4 fruit fly cellular contexts compared by ENCODE assay signal in genomic region chrX:18404632-18405238, dm6.
TF ChIP-seq lines count a peak whose summit lies in the region.

No protein-coding gene starts in this region.

TF ChIP-seq in whole organism, adult, 20 proteins besides CTCF, POLR2A, EP300 and RAD21 (continued from another document):
- TF ChIP-seq kay (GFP tag; lab: Kevin White, UChicago; ENCODE audit: borderline replicate concordance) (peak; percentile 91), CG7045 (GFP tag; optimal IDR thresholded peaks at IDR 0.05; lab: Kevin White, UChicago) (no peak)

TF ChIP-seq in whole organism, embryonic, 481 proteins besides CTCF, POLR2A, EP300 and RAD21 (continued from another document and continues in another):
- TF ChIP-seq CG9437 (GFP tag; optimal IDR thresholded peaks at IDR 0.05; lab: Kevin White, UChicago) = peak; percentile 14
- no peak for TF ChIP-seq CG13296 (GFP tag; optimal IDR thresholded peaks at IDR 0.05; lab: Kevin White, UChicago)
- TF ChIP-seq p53 (GFP tag; optimal IDR thresholded peaks at IDR 0.05; lab: Kevin White, UChicago) = no peak
- TF ChIP-seq CG18262 (tag; optimal IDR thresholded peaks at IDR 0.05; lab: Kevin White, UChicago) = peak; percentile 33
- TF ChIP-seq mam (GFP tag; optimal IDR thresholded peaks at IDR 0.05; lab: Kevin White, UChicago) = peak; percentile 36
- TF ChIP-seq Oli (tag; optimal IDR thresholded peaks at IDR 0.05; lab: Kevin White, UChicago) = peak; percentile 51
- TF ChIP-seq CG2712 (tag; optimal IDR thresholded peaks at IDR 0.05; lab: Kevin White, UChicago) = peak; percentile 17
- peak; percentile 76; the same call in 2 of the 3 replicates for TF ChIP-seq zen2 (GFP tag; IDR thresholded peaks at IDR 0.05; lab: Robert Waterston, UW; ENCODE audit: partially characterized antibody)
- TF ChIP-seq Lhr (GFP tag; optimal IDR thresholded peaks at IDR 0.05; lab: Kevin White, UChicago) = peak; percentile 2
- peak; percentile 42 for TF ChIP-seq dm (GFP tag; optimal IDR thresholded peaks at IDR 0.05; lab: Kevin White, UChicago)
- peak; percentile 8 for TF ChIP-seq HmgZ (tag; optimal IDR thresholded peaks at IDR 0.05; lab: Kevin White, UChicago)
- TF ChIP-seq Hr3 (GFP tag; optimal IDR thresholded peaks at IDR 0.05; lab: Kevin White, UChicago) = peak; percentile 29
- peak; percentile 54 for TF ChIP-seq CG7839 (tag; optimal IDR thresholded peaks at IDR 0.05; lab: Kevin White, UChicago)
- TF ChIP-seq CG8290 (GFP tag; optimal IDR thresholded peaks at IDR 0.05; lab: Kevin White, UChicago) = no peak
- TF ChIP-seq CG8290 (tag; optimal IDR thresholded peaks at IDR 0.05; lab: Kevin White, UChicago) = peak in 1 of 2 experiments; percentile 34
- 0 out of 2 replicates have a peak, but pooled peaks have one; percentile 29 for TF ChIP-seq CG4360 (GFP tag; IDR thresholded peaks at IDR 0.05; lab: Robert Waterston, UW)
- no peak for TF ChIP-seq CG12391 (tag; optimal IDR thresholded peaks at IDR 0.05; lab: Kevin White, UChicago)
- TF ChIP-seq Adf1 (GFP tag; IDR thresholded peaks at IDR 0.05; lab: Robert Waterston, UW) = peak; percentile 82; the same call in 1 of the 2 replicates
- TF ChIP-seq Ptx1 (GFP tag; IDR thresholded peaks at IDR 0.05; lab: Robert Waterston, UW) = peak; percentile 6; the same call in 1 of the 2 replicates
- peak in 1 of 2 experiments; percentile 87 for TF ChIP-seq eve (GFP tag; optimal IDR thresholded peaks at IDR 0.05; lab: Kevin White, UChicago)
- peak; percentile 2 for TF ChIP-seq CG1603 (tag; optimal IDR thresholded peaks at IDR 0.05; lab: Kevin White, UChicago)
- TF ChIP-seq CG6654 (GFP tag; optimal IDR thresholded peaks at IDR 0.05; lab: Kevin White, UChicago) = peak; percentile 30
- TF ChIP-seq gem (tag; optimal IDR thresholded peaks at IDR 0.05; lab: Kevin White, UChicago) = peak; percentile 59
- TF ChIP-seq CG17912 (GFP tag; optimal IDR thresholded peaks at IDR 0.05; lab: Kevin White, UChicago) = no peak
- no peak for TF ChIP-seq danr (GFP tag; IDR thresholded peaks at IDR 0.05; lab: Robert Waterston, UW)
- no peak for TF ChIP-seq exex (tag; optimal IDR thresholded peaks at IDR 0.05; lab: Kevin White, UChicago)
- peak; percentile 40 for TF ChIP-seq pum (GFP tag; optimal IDR thresholded peaks at IDR 0.05; lab: Kevin White, UChicago)
- peak; percentile 22 for TF ChIP-seq HLH54F (GFP tag; optimal IDR thresholded peaks at IDR 0.05; lab: Kevin White, UChicago)
- TF ChIP-seq CG32772 (GFP tag; IDR thresholded peaks at IDR 0.05; lab: Robert Waterston, UW) = peak; percentile 38
- TF ChIP-seq croc (GFP tag; conservative IDR thresholded peaks at IDR 0.05; lab: Robert Waterston, UW) = no peak
- TF ChIP-seq Ada2b (GFP tag; IDR thresholded peaks at IDR 0.05; lab: Robert Waterston, UW) = no peak
- peak; percentile 12 for TF ChIP-seq CG1792 (GFP tag; optimal IDR thresholded peaks at IDR 0.05; lab: Kevin White, UChicago)
- TF ChIP-seq ftz-f1 (GFP tag; optimal IDR thresholded peaks at IDR 0.05; lab: Kevin White, UChicago) = no peak
- TF ChIP-seq Usf (GFP tag; optimal IDR thresholded peaks at IDR 0.05; lab: Kevin White, UChicago) = peak; percentile 28
- no peak for TF ChIP-seq CG10321 (GFP tag; IDR thresholded peaks at IDR 0.05; lab: Robert Waterston, UW)
- TF ChIP-seq sens (GFP tag; lab: Kevin White, UChicago) = peak; percentile 72
- TF ChIP-seq CG12942 (GFP tag; optimal IDR thresholded peaks at IDR 0.05; lab: Kevin White, UChicago) = no peak
- TF ChIP-seq CG2678 (tag; optimal IDR thresholded peaks at IDR 0.05; lab: Kevin White, UChicago) = peak; percentile 55
- peak; percentile 7 for TF ChIP-seq CG13624 (GFP tag; optimal IDR thresholded peaks at IDR 0.05; lab: Kevin White, UChicago)
- TF ChIP-seq CG12659 (GFP tag; optimal IDR thresholded peaks at IDR 0.05; lab: Kevin White, UChicago) = peak; percentile 35
- no peak for TF ChIP-seq CkIIα-i1 (GFP tag; IDR thresholded peaks at IDR 0.05; lab: Robert Waterston, UW)
- TF ChIP-seq Hr78 (GFP tag; optimal IDR thresholded peaks at IDR 0.05; lab: Kevin White, UChicago) = no peak
- TF ChIP-seq CG10979 (tag; optimal IDR thresholded peaks at IDR 0.05; lab: Kevin White, UChicago) = peak; percentile 39

TF ChIP-seq in whole organism, prepupa, 60 proteins besides CTCF, POLR2A, EP300 and RAD21 (continued from another document):
- TF ChIP-seq cyc (GFP tag; optimal IDR thresholded peaks at IDR 0.05; lab: Kevin White, UChicago) (no peak), CG3919 (GFP tag; optimal IDR thresholded peaks at IDR 0.05; lab: Kevin White, UChicago) (no peak), CG10631 (GFP tag; optimal IDR thresholded peaks at IDR 0.05; lab: Kevin White, UChicago) (peak; percentile 5), Hr39 (GFP tag; optimal IDR thresholded peaks at IDR 0.05; lab: Kevin White, UChicago) (peak; percentile 10), net (GFP tag; optimal IDR thresholded peaks at IDR 0.05; lab: Kevin White, UChicago) (no peak), CG15336 (GFP tag; IDR thresholded peaks at IDR 0.05; lab: Robert Waterston, UW) (peak; percentile 39), CG11902 (GFP tag; optimal IDR thresholded peaks at IDR 0.05; lab: Kevin White, UChicago) (no peak), CG4318 (GFP tag; optimal IDR thresholded peaks at IDR 0.05; lab: Kevin White, UChicago) (peak; percentile 60), fkh (GFP tag; optimal IDR thresholded peaks at IDR 0.05; lab: Kevin White, UChicago) (peak; percentile 59), ss (GFP tag; optimal IDR thresholded peaks at IDR 0.05; lab: Kevin White, UChicago) (peak in 1 of 2 experiments; percentile 23), topi (GFP tag; optimal IDR thresholded peaks at IDR 0.05; lab: Kevin White, UChicago) (no peak), dsx (GFP tag; optimal IDR thresholded peaks at IDR 0.05; lab: Kevin White, UChicago; ENCODE audit: poor library complexity, severe bottlenecking) (peak; percentile 82), CG1621 (tag; optimal IDR thresholded peaks at IDR 0.05; lab: Kevin White, UChicago) (no peak), esn (GFP tag; optimal IDR thresholded peaks at IDR 0.05; lab: Kevin White, UChicago) (no peak), vri (GFP tag; optimal IDR thresholded peaks at IDR 0.05; lab: Kevin White, UChicago) (peak; percentile 88), lz (GFP tag; optimal IDR thresholded peaks at IDR 0.05; lab: Kevin White, UChicago) (peak; percentile 16), dac (GFP tag; optimal IDR thresholded peaks at IDR 0.05; lab: Kevin White, UChicago) (peak; percentile 4), CG31627 (GFP tag; optimal IDR thresholded peaks at IDR 0.05; lab: Kevin White, UChicago) (no peak), Eip93F (GFP tag; optimal IDR thresholded peaks at IDR 0.05; lab: Kevin White, UChicago) (no peak), Lpt (GFP tag; optimal IDR thresholded peaks at IDR 0.05; lab: Kevin White, UChicago) (no peak), achi (GFP tag; optimal IDR thresholded peaks at IDR 0.05; lab: Kevin White, UChicago) (no peak), Sox14 (GFP tag; optimal IDR thresholded peaks at IDR 0.05; lab: Kevin White, UChicago) (no peak), CG32006 (GFP tag; optimal IDR thresholded peaks at IDR 0.05; lab: Kevin White, UChicago) (peak; percentile 76), CG6163 (GFP tag; IDR thresholded peaks at IDR 0.05; lab: Robert Waterston, UW) (no peak; the same call in 2 of the 3 replicates), CG11294 (GFP tag; IDR thresholded peaks at IDR 0.05; lab: Robert Waterston, UW) (peak; percentile 3; the same call in 1 of the 2 replicates), Gug (GFP tag; IDR thresholded peaks at IDR 0.05; lab: Robert Waterston, UW) (peak; percentile 47), Sox102F (GFP tag; optimal IDR thresholded peaks at IDR 0.05; lab: Kevin White, UChicago) (no peak), CG7368 (GFP tag; optimal IDR thresholded peaks at IDR 0.05; lab: Kevin White, UChicago) (no peak), CG3032 (tag; optimal IDR thresholded peaks at IDR 0.05; lab: Kevin White, UChicago) (no peak), OdsH (GFP tag; optimal IDR thresholded peaks at IDR 0.05; lab: Kevin White, UChicago) (peak; percentile 2), Ets96B (tag; optimal IDR thresholded peaks at IDR 0.05; lab: Kevin White, UChicago) (no peak), spab (GFP tag; optimal IDR thresholded peaks at IDR 0.05; lab: Kevin White, UChicago) (no peak), CG8319 (GFP tag; optimal IDR thresholded peaks at IDR 0.05; lab: Kevin White, UChicago) (no peak), CG6792 (GFP tag; optimal IDR thresholded peaks at IDR 0.05; lab: Kevin White, UChicago) (no peak), CG8119 (GFP tag; IDR thresholded peaks at IDR 0.05; lab: Robert Waterston, UW) (peak; percentile 14; the same call in 1 of the 3 replicates), CG34406 (GFP tag; optimal IDR thresholded peaks at IDR 0.05; lab: Kevin White, UChicago) (no peak), CG6854 (GFP tag; optimal IDR thresholded peaks at IDR 0.05; lab: Kevin White, UChicago) (peak; percentile 16), Eip78C (GFP tag; lab: Kevin White, UChicago) (peak; percentile 84), eg (GFP tag; IDR thresholded peaks at IDR 0.05; lab: Robert Waterston, UW) (peak; percentile 43; the same call in 1 of the 3 replicates), acj6 (GFP tag; optimal IDR thresholded peaks at IDR 0.05; lab: Kevin White, UChicago) (no peak)
TF ChIP-seq in whole organism, prepupa: peak in this region for 24.

TF ChIP-seq in whole organism, wandering third instar larva, 38 proteins besides CTCF, POLR2A, EP300 and RAD21 (continued from another document):
- TF ChIP-seq h (GFP tag; optimal IDR thresholded peaks at IDR 0.05; lab: Kevin White, UChicago) = peak; percentile 1
- no peak for TF ChIP-seq rgr (GFP tag; optimal IDR thresholded peaks at IDR 0.05; lab: Kevin White, UChicago)
- peak; percentile 95 for TF ChIP-seq Dif (GFP tag; optimal IDR thresholded peaks at IDR 0.05; lab: Kevin White, UChicago; ENCODE audit: partially characterized antibody)
- TF ChIP-seq foxo (GFP tag; optimal IDR thresholded peaks at IDR 0.05; lab: Kevin White, UChicago) = no peak
- peak; percentile 70 for TF ChIP-seq pan (optimal IDR thresholded peaks at IDR 0.05; lab: Kevin White, UChicago)
- TF ChIP-seq OdsH (GFP tag; optimal IDR thresholded peaks at IDR 0.05; lab: Kevin White, UChicago) = no peak
- peak; percentile 91 for TF ChIP-seq br (GFP tag; optimal IDR thresholded peaks at IDR 0.05; lab: Kevin White, UChicago)
- TF ChIP-seq sv (GFP tag; optimal IDR thresholded peaks at IDR 0.05; lab: Kevin White, UChicago) = no peak
- TF ChIP-seq Rel (GFP tag; optimal IDR thresholded peaks at IDR 0.05; lab: Kevin White, UChicago) = no peak
- no peak for TF ChIP-seq Rel (tag; optimal IDR thresholded peaks at IDR 0.05; lab: Kevin White, UChicago)
- no peak for TF ChIP-seq CrebA (GFP tag; optimal IDR thresholded peaks at IDR 0.05; lab: Kevin White, UChicago; ENCODE audit: borderline replicate concordance)
